Fruit fly (Drosophila melanogaster): Measurements from ENCODE around the gene CG12985.
A peak's percentile ranks its signal among the peaks of the same experiment; 100 is the strongest.

CG12985 gene

dm6 chrX:17907184-17908006 lies 23.9 kb downstream of the CG12985 start, which contains the start of the genes CG7772 and Vps4 (continued):
- 0 out of 4 replicates have a peak, but pooled peaks have one; percentile 37 for TF ChIP-seq chinmo (GFP tag; IDR thresholded peaks at IDR 0.05; ENCODE audit: partially characterized antibody)
- no peak for TF ChIP-seq run (tag; optimal IDR thresholded peaks at IDR 0.05)
- peak; percentile 10 for TF ChIP-seq Nf-YC (tag; optimal IDR thresholded peaks at IDR 0.05)
- TF ChIP-seq CG17385 (GFP tag; optimal IDR thresholded peaks at IDR 0.05), result no peak
- TF ChIP-seq CG1603 (tag; optimal IDR thresholded peaks at IDR 0.05), result peak; percentile 33
- TF ChIP-seq chif (GFP tag; optimal IDR thresholded peaks at IDR 0.05), result no peak
- no peak for TF ChIP-seq Taf1 (GFP tag; IDR thresholded peaks at IDR 0.05)
- no peak for TF ChIP-seq CG1024 (GFP tag; IDR thresholded peaks at IDR 0.05)
- no peak for TF ChIP-seq CrebB (tag; optimal IDR thresholded peaks at IDR 0.05)
- no peak for TF ChIP-seq Hmr (GFP tag; optimal IDR thresholded peaks at IDR 0.05)
- peak; percentile 87 for TF ChIP-seq sqz (GFP tag; optimal IDR thresholded peaks at IDR 0.05)
- 0 out of 3 replicates have a peak, but pooled peaks have one; percentile 34 for TF ChIP-seq Opbp (GFP tag; IDR thresholded peaks at IDR 0.05; ENCODE audit: partially characterized antibody)

- TF ChIP-seq CG12769 (tag; optimal IDR thresholded peaks at IDR 0.05) (peak; percentile 71), CG10321 (GFP tag; IDR thresholded peaks at IDR 0.05) (0 out of 2 replicates have a peak, but pooled peaks have one; percentile 12), MBD-R2 (GFP tag; IDR thresholded peaks at IDR 0.05) (no peak), crol (GFP tag; IDR thresholded peaks at IDR 0.05) (0 out of 2 replicates have a peak, but pooled peaks have one; percentile 22), grn (GFP tag; optimal IDR thresholded peaks at IDR 0.05) (peak; percentile 73), peb (GFP tag; IDR thresholded peaks at IDR 0.05) (no peak)
Measured at dm6 chrX:17910606-17910940, 27.1 kb downstream of the CG12985 start.

dm6 chrX:17910941-17911703 lies 27.6 kb downstream of the CG12985 start, which contains the start of gene CG6847:
Gene CG6847 (plus strand): TSS chrX:17911462.
- TF ChIP-seq sug (tag; optimal IDR thresholded peaks at IDR 0.05), result peak; percentile 39
- TF ChIP-seq chif (GFP tag; optimal IDR thresholded peaks at IDR 0.05), result peak in 1 of 2 experiments; percentile 12
- no peak for TF ChIP-seq CG31388 (GFP tag; optimal IDR thresholded peaks at IDR 0.05)
- no peak for TF ChIP-seq CG9876 (GFP tag; optimal IDR thresholded peaks at IDR 0.05)
- TF ChIP-seq so (GFP tag; IDR thresholded peaks at IDR 0.05), result no peak
- 0 out of 2 replicates have a peak, but pooled peaks have one; percentile 19 for TF ChIP-seq tna (GFP tag; IDR thresholded peaks at IDR 0.05; ENCODE audit: partially characterized antibody)
- peak; percentile 2 for TF ChIP-seq CG15479 (GFP tag; optimal IDR thresholded peaks at IDR 0.05)
- peak; percentile 46 for TF ChIP-seq CG10209 (GFP tag; optimal IDR thresholded peaks at IDR 0.05)
- TF ChIP-seq lov (optimal IDR thresholded peaks at IDR 0.05), result no peak
- no peak for TF ChIP-seq lov (GFP tag; IDR thresholded peaks at IDR 0.05)
- peak; percentile 52 for TF ChIP-seq CG12104 (GFP tag; optimal IDR thresholded peaks at IDR 0.05)
- peak; percentile 78 for TF ChIP-seq row (GFP tag; IDR thresholded peaks at IDR 0.05)
- TF ChIP-seq CG10274 (GFP tag; optimal IDR thresholded peaks at IDR 0.05), result peak; percentile 2
- TF ChIP-seq luna (GFP tag; optimal IDR thresholded peaks at IDR 0.05), result no peak
- peak in 1 of 3 experiments; percentile 45 for TF ChIP-seq Stat92E (GFP tag; optimal IDR thresholded peaks at IDR 0.05)
- TF ChIP-seq ham (GFP tag; IDR thresholded peaks at IDR 0.05), result no peak
- TF ChIP-seq nerfin-2 (GFP tag; IDR thresholded peaks at IDR 0.05; ENCODE audit: partially characterized antibody), result no peak
- TF ChIP-seq ase (GFP tag; IDR thresholded peaks at IDR 0.05), result no peak
- TF ChIP-seq Nf-YA (GFP tag; IDR thresholded peaks at IDR 0.05), result no peak
- 0 out of 3 replicates have a peak, but pooled peaks have one; percentile 4 for TF ChIP-seq zfh1 (GFP tag; IDR thresholded peaks at IDR 0.05)
- no peak for TF ChIP-seq usp (GFP tag; optimal IDR thresholded peaks at IDR 0.05)
- no peak for TF ChIP-seq CG4730 (GFP tag; IDR thresholded peaks at IDR 0.05)
- peak; percentile 18 for TF ChIP-seq CG16863 (GFP tag; optimal IDR thresholded peaks at IDR 0.05)
- no peak for TF ChIP-seq CTCF (GFP tag; optimal IDR thresholded peaks at IDR 0.05)
- TF ChIP-seq CG2116 (GFP tag; optimal IDR thresholded peaks at IDR 0.05), result peak; percentile 28
- peak; percentile 59 for TF ChIP-seq Nf-YC (tag; optimal IDR thresholded peaks at IDR 0.05)
- TF ChIP-seq NFAT (GFP tag; IDR thresholded peaks at IDR 0.05), result peak; percentile 4; the same call in 1 of the 2 replicates
- no peak for TF ChIP-seq Gug (GFP tag; IDR thresholded peaks at IDR 0.05)
- peak; percentile 41; the same call in 1 of the 2 replicates for TF ChIP-seq CG7372 (GFP tag; IDR thresholded peaks at IDR 0.05)
- TF ChIP-seq CG1603 (tag; optimal IDR thresholded peaks at IDR 0.05), result no peak

Measured in whole organism, embryonic.